Worm (Caenorhabditis elegans) whole organism, L2 larva: ENCODE results near the gene phb-2.

Source experiments
- C34F6.9 ChIP-seq: fragments of 150-350 bp; optimal IDR thresholded peaks from 2 replicates; lab custom pipeline; 2014; ENCODE audit warnings: missing biosample characterization, missing genetic modification characterization
- F13H6.1 ChIP-seq: sonication (generic microtip); optimal IDR thresholded peaks from 2 replicates; lab custom pipeline; 2016; ENCODE audit warnings: missing genetic modification characterization, missing compliant biosample characterization
- R02D3.7 ChIP-seq: fragments of 150-350 bp; optimal IDR thresholded peaks from 2 replicates; lab custom pipeline; 2014; ENCODE audit warnings: missing biosample characterization, missing genetic modification characterization
- Y55F3AM.14 ChIP-seq: fragments of 200-800 bp; sonication (Bioruptor generic); optimal IDR thresholded peaks from 2 replicates; lab custom pipeline; 2018; ENCODE audit warnings: mild to moderate bottlenecking, missing genetic modification characterization, missing compliant biosample characterization
- ZK546.5 ChIP-seq: sonication (generic microtip); optimal IDR thresholded peaks from 2 replicates; lab custom pipeline; 2017; ENCODE audit warnings: missing biosample characterization, missing genetic modification characterization
- alr-1 ChIP-seq: fragments of 150-350 bp; optimal IDR thresholded peaks from 2 replicates; lab custom pipeline; 2014; ENCODE audit warnings: missing biosample characterization, missing genetic modification characterization
- aly-2 ChIP-seq: fragments of 150-350 bp; optimal IDR thresholded peaks from 2 replicates; lab custom pipeline; 2014; ENCODE audit warnings: missing biosample characterization, missing genetic modification characterization
- ama-1 ChIP-seq: fragments of 150-350 bp; optimal IDR thresholded peaks from 2 replicates; lab custom pipeline; 2018; ENCODE audit warnings: inconsistent platforms
- blmp-1 ChIP-seq: sonication (generic microtip); optimal IDR thresholded peaks from 2 replicates; lab custom pipeline; 2017; ENCODE audit warnings: missing genetic modification characterization, mild to moderate bottlenecking, missing compliant biosample characterization, antibody characterized with exemption, moderate library complexity; ENCODE audit not compliant: insufficient read depth
- ceh-16 ChIP-seq: fragments of 150-350 bp; optimal IDR thresholded peaks from 2 replicates; lab custom pipeline; 2014; ENCODE audit warnings: missing biosample characterization, missing genetic modification characterization
- ceh-82 ChIP-seq: fragments of 150-350 bp; optimal IDR thresholded peaks from 2 replicates; lab custom pipeline; 2014; ENCODE audit warnings: missing biosample characterization, missing genetic modification characterization
- dmd-4 ChIP-seq: sonication (generic microtip); optimal IDR thresholded peaks from 2 replicates; lab custom pipeline; 2017; ENCODE audit warnings: missing biosample characterization, missing genetic modification characterization
- egl-27 ChIP-seq: sonication (generic microtip); optimal IDR thresholded peaks from 3 replicates; lab custom pipeline; 2017; ENCODE audit warnings: missing biosample characterization, missing genetic modification reagents, missing genetic modification characterization
- elt-1 ChIP-seq: fragments of 150-350 bp; optimal IDR thresholded peaks from 2 replicates; lab custom pipeline; 2014; ENCODE audit warnings: missing biosample characterization, missing genetic modification characterization
- elt-3 ChIP-seq: sonication (generic microtip); optimal IDR thresholded peaks from 2 replicates; lab custom pipeline; 2017; ENCODE audit warnings: missing biosample characterization, missing genetic modification characterization
- fos-1 ChIP-seq: fragments of 150-350 bp; optimal IDR thresholded peaks from 2 replicates; lab custom pipeline; 2014; ENCODE audit warnings: missing biosample characterization, missing genetic modification characterization
- gmeb-1 ChIP-seq: fragments of 150-350 bp; optimal IDR thresholded peaks from 2 replicates; lab custom pipeline; 2014; ENCODE audit warnings: missing biosample characterization, missing genetic modification characterization
- lin-11 ChIP-seq: fragments of 150-350 bp; sonication (generic microtip); optimal IDR thresholded peaks from 2 replicates; lab custom pipeline; 2014; ENCODE audit warnings: missing biosample characterization, missing genetic modification characterization, inconsistent platforms, mixed read lengths
- lin-13 ChIP-seq: fragments of 150-350 bp; optimal IDR thresholded peaks from 2 replicates; lab custom pipeline; 2014; ENCODE audit warnings: missing biosample characterization, missing genetic modification reagents, missing genetic modification characterization
- lin-39 ChIP-seq: fragments of 150-350 bp; optimal IDR thresholded peaks from 2 replicates; lab custom pipeline; 2014; ENCODE audit warnings: missing biosample characterization, missing genetic modification reagents, missing genetic modification characterization
- lsy-2 ChIP-seq, 2 experiments: fragments of 150-350 bp in 1 of 2; sonication (generic microtip) in 1 of 2; optimal IDR thresholded peaks; 2 replicates each; lab custom pipeline; 2014 to 2017; ENCODE audit warnings: missing biosample characterization in 2 of 2, missing genetic modification characterization in 2 of 2
- mab-5 ChIP-seq: fragments of 150-350 bp; optimal IDR thresholded peaks from 2 replicates; lab custom pipeline; 2014; ENCODE audit warnings: missing biosample characterization, missing genetic modification characterization
- mbf-1 ChIP-seq: sonication (generic microtip); optimal IDR thresholded peaks from 2 replicates; lab custom pipeline; 2017; ENCODE audit warnings: missing biosample characterization, missing genetic modification characterization
- mdl-1 ChIP-seq, 2 experiments: fragments of 150-350 bp in 1 of 2; sonication (generic microtip) in 1 of 2; optimal IDR thresholded peaks; 2 replicates each; lab custom pipeline; 2017; ENCODE audit warnings: missing biosample characterization in 2 of 2, missing genetic modification characterization in 2 of 2
- nhr-10 ChIP-seq: sonication (generic microtip); optimal IDR thresholded peaks from 2 replicates; lab custom pipeline; 2017; ENCODE audit warnings: missing biosample characterization, missing genetic modification characterization
- nhr-11 ChIP-seq: fragments of 150-350 bp; optimal IDR thresholded peaks from 2 replicates; lab custom pipeline; 2014; ENCODE audit warnings: missing biosample characterization, missing genetic modification characterization
- nhr-12 ChIP-seq: fragments of 150-350 bp; optimal IDR thresholded peaks from 2 replicates; lab custom pipeline; 2014; ENCODE audit warnings: missing biosample characterization, missing genetic modification characterization
- nhr-129 ChIP-seq: fragments of 150-350 bp; optimal IDR thresholded peaks from 2 replicates; lab custom pipeline; 2014; ENCODE audit warnings: missing biosample characterization, missing genetic modification characterization
- nhr-21 ChIP-seq: fragments of 150-350 bp; optimal IDR thresholded peaks from 2 replicates; lab custom pipeline; 2014; ENCODE audit warnings: missing biosample characterization, missing genetic modification characterization
- nhr-23 ChIP-seq: fragments of 150-350 bp; optimal IDR thresholded peaks from 2 replicates; lab custom pipeline; 2014; ENCODE audit warnings: missing biosample characterization, missing genetic modification reagents, missing genetic modification characterization
- nhr-237 ChIP-seq: fragments of 150-350 bp; optimal IDR thresholded peaks from 2 replicates; lab custom pipeline; 2014; ENCODE audit warnings: missing biosample characterization, missing genetic modification characterization
- nhr-25 ChIP-seq: fragments of 150-350 bp; sonication (generic microtip); optimal IDR thresholded peaks from 3 replicates; lab custom pipeline; 2014; ENCODE audit warnings: missing biosample characterization, missing genetic modification characterization
- nhr-6 ChIP-seq: fragments of 150-350 bp; optimal IDR thresholded peaks from 2 replicates; lab custom pipeline; 2014; ENCODE audit warnings: missing biosample characterization, missing genetic modification characterization
- nhr-77 ChIP-seq: fragments of 150-350 bp; optimal IDR thresholded peaks from 2 replicates; lab custom pipeline; 2014; ENCODE audit warnings: missing biosample characterization, missing genetic modification characterization
- peb-1 ChIP-seq: fragments of 150-350 bp; optimal IDR thresholded peaks from 2 replicates; lab custom pipeline; 2014; ENCODE audit warnings: missing biosample characterization, missing genetic modification characterization
- sem-4 ChIP-seq: fragments of 150-350 bp; optimal IDR thresholded peaks from 2 replicates; lab custom pipeline; 2014; ENCODE audit warnings: missing biosample characterization, missing genetic modification reagents, missing genetic modification characterization
- skn-1 ChIP-seq: sonication (generic microtip); optimal IDR thresholded peaks from 2 replicates; lab custom pipeline; 2017; ENCODE audit warnings: missing biosample characterization, missing genetic modification characterization
- sma-3 ChIP-seq: sonication (generic microtip); optimal IDR thresholded peaks from 2 replicates; lab custom pipeline; 2016; ENCODE audit warnings: missing genetic modification reagents, missing genetic modification characterization, missing compliant biosample characterization
- sma-9 ChIP-seq, 2 experiments: fragments of 150-350 bp in 1 of 2; sonication (generic microtip) in 1 of 2; optimal IDR thresholded peaks; 2 replicates each; lab custom pipeline; 2014 to 2016; ENCODE audit warnings: missing genetic modification characterization in 2 of 2, mild to moderate bottlenecking in 1 of 2, missing biosample characterization in 1 of 2, missing compliant biosample characterization in 1 of 2, missing genetic modification reagents in 1 of 2, moderate library complexity in 1 of 2
- snpc-4 ChIP-seq: fragments of 150-350 bp; optimal IDR thresholded peaks from 2 replicates; lab custom pipeline; 2014; ENCODE audit warnings: missing biosample characterization, missing genetic modification characterization
- unc-39 ChIP-seq: fragments of 150-350 bp; optimal IDR thresholded peaks from 2 replicates; lab custom pipeline; 2014; ENCODE audit warnings: missing biosample characterization, missing genetic modification characterization
- unc-55 ChIP-seq: fragments of 150-350 bp; sonication (generic microtip); optimal IDR thresholded peaks from 3 replicates; lab custom pipeline; 2014; ENCODE audit warnings: missing biosample characterization, missing genetic modification reagents, missing genetic modification characterization
- unc-62 ChIP-seq: fragments of 150-350 bp; optimal IDR thresholded peaks from 2 replicates; lab custom pipeline; 2014; ENCODE audit warnings: missing biosample characterization, missing genetic modification reagents, missing genetic modification characterization
- zag-1 ChIP-seq: fragments of 150-350 bp; optimal IDR thresholded peaks from 2 replicates; lab custom pipeline; 2014; ENCODE audit warnings: missing biosample characterization, missing genetic modification characterization
- ztf-1 ChIP-seq: fragments of 200-800 bp; sonication (Bioruptor generic); conservative IDR thresholded peaks from 2 replicates; pipeline ENCODE4 v1.3.6; 2022; ENCODE audit warnings: missing genetic modification characterization, missing compliant biosample characterization
- ztf-11 ChIP-seq: sonication (generic microtip); optimal IDR thresholded peaks from 2 replicates; lab custom pipeline; 2017; ENCODE audit warnings: missing biosample characterization, missing genetic modification characterization
- ztf-4 ChIP-seq: fragments of 150-350 bp; optimal IDR thresholded peaks from 2 replicates; lab custom pipeline; 2014; ENCODE audit warnings: missing biosample characterization, missing genetic modification characterization

Gene phb-2

DNA sequence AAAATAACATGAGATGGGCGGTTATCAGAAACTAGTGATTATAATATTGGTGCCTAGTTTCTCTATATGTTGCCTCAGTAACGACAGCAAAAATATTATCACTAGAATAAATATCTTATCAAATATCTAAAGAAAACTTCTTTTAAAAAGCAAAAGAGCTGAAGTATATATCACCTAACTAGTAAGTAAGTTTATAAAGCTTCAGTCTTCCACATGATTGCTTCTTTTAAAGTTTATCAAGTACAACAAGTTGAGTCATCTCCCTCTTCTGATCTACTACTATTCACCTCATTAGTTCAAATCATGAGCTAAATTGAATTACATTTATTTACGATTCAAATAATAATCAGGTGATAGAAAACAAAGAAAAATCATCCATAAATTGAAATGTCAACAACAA, 36.9 kb downstream of the phb-2 start:
- TF ChIP-seq lsy-2 (tag; optimal IDR thresholded peaks at IDR 0.05; lab: Kevin White, UChicago) (peak in 1 of 2 experiments; percentile 14), ztf-4 (peak; percentile 58), gmeb-1 (tag; lab: Kevin White, UChicago) (no peak)

DNA sequence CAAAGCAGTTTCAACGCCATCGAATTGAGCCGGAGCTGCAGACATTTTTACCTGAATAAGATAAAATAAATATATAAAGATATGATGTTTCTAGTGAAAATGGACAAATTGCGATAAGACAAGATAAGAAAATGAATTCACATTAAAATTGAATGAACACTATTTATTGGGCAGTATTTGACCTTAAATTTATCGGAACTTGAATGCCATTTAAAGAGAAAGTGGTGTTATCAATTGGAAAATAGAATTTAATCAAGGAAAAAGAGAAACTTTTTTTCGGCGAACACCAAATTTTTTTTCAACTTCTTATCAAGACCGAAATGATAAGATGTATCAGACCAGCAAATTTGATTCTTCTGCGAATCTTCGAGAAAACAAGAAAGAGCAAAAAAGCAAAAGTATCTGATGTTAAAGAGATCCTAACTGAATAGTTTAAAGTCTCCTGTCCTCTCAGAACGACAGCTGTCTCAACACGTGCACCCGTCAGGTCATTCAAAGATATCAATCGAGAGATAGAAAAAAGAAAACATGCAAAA, 38.9 kb downstream of the phb-2 start, which contains the start of gene upb-1:
Gene upb-1, minus strand, starts transcription at position 51 of the 536 bp plus-strand sequence.
- peak; percentile 23 for TF ChIP-seq blmp-1 (tag; lab: Kevin White, UChicago)
- no peak for TF ChIP-seq snpc-4 (tag; lab: Kevin White, UChicago)
- TF ChIP-seq nhr-10 (tag; lab: Kevin White, UChicago): no peak
- TF ChIP-seq peb-1 (tag; lab: Kevin White, UChicago): no peak
- no peak for TF ChIP-seq lin-11 (tag; lab: Kevin White, UChicago)
- TF ChIP-seq mbf-1 (tag; lab: Kevin White, UChicago): no peak
- no peak for TF ChIP-seq unc-55 (GFP tag; lab: Kevin White, UChicago)
- no peak for TF ChIP-seq lin-13
- no peak for TF ChIP-seq unc-62 (GFP tag; lab: Kevin White, UChicago)
- TF ChIP-seq ceh-16: no peak
- no peak for TF ChIP-seq Y55F3AM.14 (GFP tag; lab: Kevin White, UChicago)
- no peak for TF ChIP-seq nhr-25 (tag; lab: Kevin White, UChicago)
- no peak for TF ChIP-seq unc-39 (tag; lab: Kevin White, UChicago)
- peak; percentile 41 for TF ChIP-seq fos-1 (tag; lab: Kevin White, UChicago)
- TF ChIP-seq sma-9 (GFP tag; optimal IDR thresholded peaks at IDR 0.05; lab: Kevin White, UChicago): peak; percentile 63
- TF ChIP-seq sma-9 (tag; optimal IDR thresholded peaks at IDR 0.05; lab: Kevin White, UChicago): no peak
- TF ChIP-seq alr-1: no peak
- TF ChIP-seq zag-1 (tag; lab: Kevin White, UChicago): no peak
- no peak for TF ChIP-seq sma-3
- TF ChIP-seq nhr-21 (tag; lab: Kevin White, UChicago): no peak
- TF ChIP-seq elt-3 (tag; lab: Kevin White, UChicago): no peak
- TF ChIP-seq dmd-4 (tag; lab: Kevin White, UChicago): no peak
- peak in 1 of 2 experiments; percentile 52 for TF ChIP-seq lsy-2 (tag; optimal IDR thresholded peaks at IDR 0.05; lab: Kevin White, UChicago)
- TF ChIP-seq aly-2 (tag; lab: Kevin White, UChicago): no peak
- TF ChIP-seq sem-4: no peak
- no peak for TF ChIP-seq elt-1
- no peak for TF ChIP-seq nhr-11
- TF ChIP-seq skn-1 (tag; lab: Kevin White, UChicago): no peak
- TF ChIP-seq R02D3.7 (tag; lab: Kevin White, UChicago): no peak
- peak; percentile 47 for TF ChIP-seq C34F6.9 (tag; lab: Kevin White, UChicago)
- TF ChIP-seq nhr-12 (tag; lab: Kevin White, UChicago): no peak
- TF ChIP-seq ZK546.5 (tag; lab: Kevin White, UChicago): no peak
- no peak for TF ChIP-seq mab-5 (tag; lab: Kevin White, UChicago)
- no peak for TF ChIP-seq lin-39
- TF ChIP-seq ceh-82: no peak
- no peak for TF ChIP-seq nhr-237
- peak; percentile 53 for TF ChIP-seq nhr-129
- TF ChIP-seq F13H6.1: peak; percentile 63
- TF ChIP-seq nhr-23 (tag; lab: Kevin White, UChicago): no peak
- TF ChIP-seq mdl-1 (tag; optimal IDR thresholded peaks at IDR 0.05; lab: Kevin White, UChicago): no peak
- no peak for TF ChIP-seq ztf-1 (GFP tag; lab: Robert Waterston, UW)
- no peak for TF ChIP-seq gmeb-1 (tag; lab: Kevin White, UChicago)
- no peak for TF ChIP-seq nhr-6 (tag; lab: Kevin White, UChicago)
- TF ChIP-seq nhr-77 (tag; lab: Kevin White, UChicago): no peak
- TF ChIP-seq ztf-11 (tag; lab: Kevin White, UChicago): no peak
- TF ChIP-seq ztf-4: no peak
- TF ChIP-seq ama-1 (lab: Kevin White, UChicago): no peak
- no peak for TF ChIP-seq egl-27 (tag; lab: Kevin White, UChicago)
- TF ChIP-seq, all 48 proteins: peak for 7
